Worm (Caenorhabditis elegans): ENCODE data around the gene R03E9.2.

DNA sequence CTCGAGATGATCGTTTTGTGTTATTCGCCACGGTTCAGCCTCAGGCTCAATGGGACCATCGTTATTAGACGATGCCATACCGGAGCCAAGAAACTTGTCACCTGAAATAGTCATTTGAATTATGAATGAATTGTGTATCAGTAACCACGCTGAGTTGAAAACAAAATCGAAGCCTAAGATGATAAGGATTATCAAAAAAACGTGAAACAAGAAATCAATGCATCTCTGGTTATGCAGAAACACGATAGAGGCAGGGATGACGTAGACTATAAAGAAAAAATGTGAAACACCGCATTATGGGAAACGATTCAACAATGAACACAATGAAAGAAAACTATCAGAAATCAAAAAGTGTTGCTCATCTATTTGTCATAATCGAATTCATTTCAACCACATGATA is 10.1 kb downstream of the R03E9.2 start, which contains the start of gene smf-1:
- TF ChIP-seq W03F9.2 (tag; optimal IDR thresholded peaks at IDR 0.05) = no peak
- no peak for TF ChIP-seq him-1 (tag; optimal IDR thresholded peaks at IDR 0.05)

Data from whole organism, L4/young adult.